Fruit fly (Drosophila melanogaster) whole organism, embryonic: ENCODE results near the gene HP5.

ENCODE experiments used
- Abd-B ChIP-seq: fragments of 200-800 bp; sonication (Bioruptor generic); optimal IDR thresholded peaks from 2 replicates; lab custom pipeline; 2018; ENCODE audit warnings: missing biosample characterization, mild to moderate bottlenecking, missing genetic modification characterization, moderate library complexity
- BEAF-32 ChIP-seq: fragments of 200-800 bp; sonication (Bioruptor generic); optimal IDR thresholded peaks from 3 replicates; lab custom pipeline; 2017; ENCODE audit warnings: missing biosample characterization, missing genetic modification characterization, mild to moderate bottlenecking, moderate library complexity, missing genetic modification reagents
- BtbVII ChIP-seq: fragments of 200-800 bp; sonication (Bioruptor generic); optimal IDR thresholded peaks from 3 replicates; lab custom pipeline; 2017; ENCODE audit warnings: missing biosample characterization, mild to moderate bottlenecking, missing genetic modification characterization
- CG11504 ChIP-seq: fragments of 200-800 bp; sonication (Bioruptor generic); optimal IDR thresholded peaks from 3 replicates; lab custom pipeline; 2019; ENCODE audit warnings: missing biosample characterization, mild to moderate bottlenecking, missing genetic modification characterization, moderate library complexity
- CG11695 ChIP-seq: fragments of 200-800 bp; sonication (Bioruptor generic); IDR thresholded peaks from 3 replicates; pipeline ENCODE4 v1.3.6; 2022; ENCODE audit warnings: missing biosample characterization, missing genetic modification characterization
- CG12219 ChIP-seq: fragments of 200-800 bp; sonication (Bioruptor generic); optimal IDR thresholded peaks from 3 replicates; lab custom pipeline; 2018; ENCODE audit warnings: missing biosample characterization, mild to moderate bottlenecking, missing genetic modification characterization
- CG15011 ChIP-seq: fragments of 200-800 bp; sonication (Bioruptor generic); optimal IDR thresholded peaks from 3 replicates; lab custom pipeline; 2018; ENCODE audit warnings: missing biosample characterization, mild to moderate bottlenecking, missing genetic modification characterization
- CG15073 ChIP-seq: fragments of 200-800 bp; sonication (Bioruptor generic); optimal IDR thresholded peaks from 2 replicates; lab custom pipeline; 2016; ENCODE audit warnings: missing biosample characterization, missing genetic modification characterization
- CG1603 ChIP-seq: fragments of 200-800 bp; sonication (Bioruptor generic); optimal IDR thresholded peaks from 2 replicates; lab custom pipeline; 2019; ENCODE audit warnings: missing biosample characterization, mild to moderate bottlenecking, missing genetic modification characterization, moderate library complexity
- CG16863 ChIP-seq: fragments of 200-800 bp; sonication (Bioruptor generic); optimal IDR thresholded peaks from 3 replicates; lab custom pipeline; 2016; ENCODE audit warnings: missing biosample characterization, missing genetic modification characterization
- CG2116 ChIP-seq: fragments of 200-800 bp; sonication (Bioruptor generic); optimal IDR thresholded peaks from 3 replicates; lab custom pipeline; 2018; ENCODE audit warnings: missing biosample characterization, mild to moderate bottlenecking, missing genetic modification characterization
- CG2678 ChIP-seq: fragments of 200-800 bp; sonication (Bioruptor generic); optimal IDR thresholded peaks from 3 replicates; lab custom pipeline; 2019; ENCODE audit warnings: missing biosample characterization, mild to moderate bottlenecking, missing genetic modification characterization, moderate library complexity
- CG33213 ChIP-seq: fragments of 200-800 bp; sonication (Bioruptor generic); optimal IDR thresholded peaks from 3 replicates; lab custom pipeline; 2016; ENCODE audit warnings: missing biosample characterization, missing genetic modification characterization
- CG43689 ChIP-seq: fragments of 200-800 bp; sonication (Bioruptor generic); IDR thresholded peaks from 2 replicates; pipeline ENCODE4 v1.3.6; 2022; ENCODE audit warnings: missing biosample characterization, missing genetic modification characterization
- CG7839 ChIP-seq: fragments of 200-800 bp; sonication (Bioruptor generic); optimal IDR thresholded peaks from 3 replicates; lab custom pipeline; 2018; ENCODE audit warnings: missing biosample characterization, mild to moderate bottlenecking, missing genetic modification characterization, moderate library complexity
- CG8765 ChIP-seq: fragments of 200-800 bp; sonication (Bioruptor generic); IDR thresholded peaks from 2 replicates; pipeline ENCODE4 v1.3.6; 2022; ENCODE audit warnings: missing biosample characterization, missing genetic modification characterization
- CG9437 ChIP-seq: fragments of 200-800 bp; sonication (Bioruptor generic); optimal IDR thresholded peaks from 2 replicates; lab custom pipeline; 2018; ENCODE audit warnings: missing biosample characterization, mild to moderate bottlenecking, missing genetic modification characterization
- CG9817 ChIP-seq: fragments of 200-800 bp; sonication (Bioruptor generic); optimal IDR thresholded peaks from 2 replicates; lab custom pipeline; 2018; ENCODE audit warnings: missing biosample characterization, mild to moderate bottlenecking, missing genetic modification characterization, moderate library complexity
- Fer2 ChIP-seq: fragments of 200-800 bp; sonication (Bioruptor generic); optimal IDR thresholded peaks from 2 replicates; lab custom pipeline; 2018; ENCODE audit warnings: missing biosample characterization, mild to moderate bottlenecking, missing genetic modification characterization, moderate library complexity
- HLH3B ChIP-seq: fragments of 200-800 bp; sonication (Bioruptor generic); IDR thresholded peaks from 2 replicates; pipeline ENCODE4 v1.3.6; 2022; ENCODE audit warnings: missing biosample characterization, missing genetic modification characterization
- Hey ChIP-seq: fragments of 200-800 bp; sonication (Bioruptor generic); optimal IDR thresholded peaks from 3 replicates; lab custom pipeline; 2018; ENCODE audit warnings: missing biosample characterization, mild to moderate bottlenecking, missing genetic modification characterization
- Jarid2 ChIP-seq: fragments of 200-800 bp; sonication (Bioruptor generic); optimal IDR thresholded peaks from 3 replicates; lab custom pipeline; 2017; ENCODE audit warnings: mild to moderate bottlenecking, missing biosample characterization, missing genetic modification reagents, missing genetic modification characterization
- Med ChIP-seq: fragments of 200-800 bp; sonication (Bioruptor generic); peaks from one replicate; lab custom pipeline; 2016; ENCODE audit warnings: missing biosample characterization, missing genetic modification characterization, mild to moderate bottlenecking, inconsistent platforms, moderate library complexity
- NFAT ChIP-seq: fragments of 200-800 bp; sonication (Bioruptor generic); IDR thresholded peaks from 2 replicates; pipeline ENCODE4 v1.3.6; 2022; ENCODE audit warnings: missing biosample characterization, missing genetic modification characterization
- NK7.1 ChIP-seq: fragments of 200-800 bp; sonication (Bioruptor generic); optimal IDR thresholded peaks from 3 replicates; lab custom pipeline; 2016; ENCODE audit warnings: missing biosample characterization, missing genetic modification characterization
- Nf-YC ChIP-seq: fragments of 200-800 bp; optimal IDR thresholded peaks from 3 replicates; lab custom pipeline; 2019; ENCODE audit warnings: missing biosample characterization, mild to moderate bottlenecking, missing genetic modification characterization, moderate library complexity
- PHDP ChIP-seq: fragments of 200-800 bp; sonication (Bioruptor generic); optimal IDR thresholded peaks from 3 replicates; lab custom pipeline; 2018; ENCODE audit warnings: missing biosample characterization, mild to moderate bottlenecking, missing genetic modification characterization, moderate library complexity
- Ptx1 ChIP-seq: fragments of 200-800 bp; sonication (Bioruptor generic); IDR thresholded peaks from 2 replicates; pipeline ENCODE4 v1.3.6; 2022; ENCODE audit warnings: missing biosample characterization, missing genetic modification characterization
- Rfx ChIP-seq: fragments of 200-800 bp; sonication (Bioruptor generic); IDR thresholded peaks from 2 replicates; pipeline ENCODE4 v1.3.6; 2022; ENCODE audit warnings: missing biosample characterization, missing genetic modification characterization
- Six4 ChIP-seq: fragments of 200-800 bp; sonication (Bioruptor generic); optimal IDR thresholded peaks from 2 replicates; lab custom pipeline; 2016; ENCODE audit warnings: missing biosample characterization, missing genetic modification characterization
- Sry-β ChIP-seq: fragments of 200-800 bp; sonication (Bioruptor generic); optimal IDR thresholded peaks from 2 replicates; lab custom pipeline; 2018; ENCODE audit warnings: missing biosample characterization, mild to moderate bottlenecking, missing genetic modification characterization, moderate library complexity
- Vsx1 ChIP-seq: fragments of 200-800 bp; sonication (Bioruptor generic); optimal IDR thresholded peaks from 2 replicates; lab custom pipeline; 2017; ENCODE audit warnings: missing biosample characterization, mild to moderate bottlenecking, missing genetic modification characterization, missing genetic modification reagents
- chinmo ChIP-seq: fragments of 200-800 bp; sonication (Bioruptor generic); IDR thresholded peaks from 4 replicates; pipeline ENCODE4 v1.3.6; 2022; ENCODE audit warnings: missing biosample characterization, missing genetic modification characterization; ENCODE audit not compliant: partially characterized antibody
- ci ChIP-seq: fragments of 200-800 bp; sonication (Bioruptor generic); IDR thresholded peaks from 3 replicates; pipeline ENCODE4 v1.3.6; 2022; ENCODE audit warnings: missing biosample characterization, missing genetic modification characterization
- crol ChIP-seq: fragments of 200-800 bp; sonication (Bioruptor generic); IDR thresholded peaks from 2 replicates; pipeline ENCODE4 v1.3.6; 2022; ENCODE audit warnings: missing biosample characterization, missing genetic modification characterization
- dan ChIP-seq: fragments of 200-800 bp; sonication (Bioruptor generic); IDR thresholded peaks from 2 replicates; pipeline ENCODE4 v1.3.6; 2022; ENCODE audit warnings: missing biosample characterization, missing genetic modification characterization
- ewg ChIP-seq: fragments of 200-800 bp; sonication (Bioruptor generic); optimal IDR thresholded peaks from 3 replicates; lab custom pipeline; 2017; ENCODE audit warnings: mild to moderate bottlenecking, missing biosample characterization, missing genetic modification reagents, missing genetic modification characterization
- gem ChIP-seq: fragments of 200-800 bp; sonication (Bioruptor generic); optimal IDR thresholded peaks from 2 replicates; lab custom pipeline; 2019; ENCODE audit warnings: missing biosample characterization, mild to moderate bottlenecking, missing genetic modification characterization, moderate library complexity
- grn ChIP-seq: fragments of 200-800 bp; sonication (Bioruptor generic); optimal IDR thresholded peaks from 3 replicates; lab custom pipeline; 2017; ENCODE audit warnings: missing biosample characterization, missing genetic modification characterization
- mirr ChIP-seq: fragments of 200-800 bp; sonication (Bioruptor generic); optimal IDR thresholded peaks from 3 replicates; lab custom pipeline; 2018; ENCODE audit warnings: missing biosample characterization, mild to moderate bottlenecking, missing genetic modification characterization
- rib ChIP-seq: fragments of 200-800 bp; sonication (Bioruptor generic); IDR thresholded peaks from 2 replicates; pipeline ENCODE4 v1.3.6; 2022; ENCODE audit warnings: missing biosample characterization, missing genetic modification characterization
- row ChIP-seq: fragments of 200-800 bp; sonication (Bioruptor generic); IDR thresholded peaks from 3 replicates; pipeline ENCODE4 v1.3.6; 2022; ENCODE audit warnings: missing biosample characterization, missing genetic modification characterization
- salm ChIP-seq: fragments of 200-800 bp; sonication (Bioruptor generic); optimal IDR thresholded peaks from 2 replicates; lab custom pipeline; 2018; ENCODE audit warnings: missing biosample characterization, mild to moderate bottlenecking, missing genetic modification characterization
- sens ChIP-seq: fragments of 200-800 bp; sonication (Bioruptor generic); peaks from one replicate; lab custom pipeline; 2016; ENCODE audit warnings: missing biosample characterization, missing genetic modification characterization
- toy ChIP-seq: fragments of 200-800 bp; sonication (Bioruptor generic); IDR thresholded peaks from 2 replicates; pipeline ENCODE4 v1.3.6; 2022; ENCODE audit warnings: missing biosample characterization, missing genetic modification characterization
- trem ChIP-seq: fragments of 200-800 bp; optimal IDR thresholded peaks from 3 replicates; lab custom pipeline; 2019; ENCODE audit warnings: missing biosample characterization, mild to moderate bottlenecking, missing genetic modification characterization, moderate library complexity
- tup ChIP-seq: fragments of 200-800 bp; sonication (Bioruptor generic); optimal IDR thresholded peaks from 2 replicates; lab custom pipeline; 2016; ENCODE audit warnings: missing biosample characterization, mild to moderate bottlenecking, missing genetic modification characterization, moderate library complexity

HP5 gene

dm6 chrX:11422071-11422470 is 32.5 kb upstream of the HP5 start:
- TF ChIP-seq CG9437 (GFP tag; lab: Kevin White, UChicago) = peak; percentile 0
- TF ChIP-seq Ptx1 (GFP tag; lab: Robert Waterston, UW) = 0 out of 2 replicates have a peak, but pooled peaks have one; percentile 14
- 0 out of 2 replicates have a peak, but pooled peaks have one; percentile 7 for TF ChIP-seq NFAT
- no peak for TF ChIP-seq grn (GFP tag; lab: Kevin White, UChicago)
- TF ChIP-seq CG2678 (tag; lab: Kevin White, UChicago) = peak; percentile 23
- TF ChIP-seq sens (GFP tag; lab: Kevin White, UChicago) = peak; percentile 1
- TF ChIP-seq Abd-B (GFP tag; lab: Kevin White, UChicago) = peak; percentile 18
- TF ChIP-seq CG7839 (tag; lab: Kevin White, UChicago) = peak; percentile 4
- TF ChIP-seq CG11504 = peak; percentile 16
- no peak for TF ChIP-seq Sry-β
- no peak for TF ChIP-seq Vsx1 (GFP tag; lab: Kevin White, UChicago)
- peak; percentile 37; the same call in 1 of the 2 replicates for TF ChIP-seq Rfx (GFP tag; lab: Robert Waterston, UW)

dm6 chrX:11422532-11422931 is 32.1 kb upstream of the HP5 start, which contains the start of gene Gs2:
Gene Gs2, plus strand, starts transcription at chrX:11422832.
- no peak for TF ChIP-seq CG33213 (GFP tag; lab: Kevin White, UChicago)
- peak; percentile 38 for TF ChIP-seq Med (GFP tag; lab: Kevin White, UChicago)
- no peak for TF ChIP-seq CG15073 (GFP tag; lab: Kevin White, UChicago)
- no peak for TF ChIP-seq chinmo (GFP tag; lab: Robert Waterston, UW)

DNA sequence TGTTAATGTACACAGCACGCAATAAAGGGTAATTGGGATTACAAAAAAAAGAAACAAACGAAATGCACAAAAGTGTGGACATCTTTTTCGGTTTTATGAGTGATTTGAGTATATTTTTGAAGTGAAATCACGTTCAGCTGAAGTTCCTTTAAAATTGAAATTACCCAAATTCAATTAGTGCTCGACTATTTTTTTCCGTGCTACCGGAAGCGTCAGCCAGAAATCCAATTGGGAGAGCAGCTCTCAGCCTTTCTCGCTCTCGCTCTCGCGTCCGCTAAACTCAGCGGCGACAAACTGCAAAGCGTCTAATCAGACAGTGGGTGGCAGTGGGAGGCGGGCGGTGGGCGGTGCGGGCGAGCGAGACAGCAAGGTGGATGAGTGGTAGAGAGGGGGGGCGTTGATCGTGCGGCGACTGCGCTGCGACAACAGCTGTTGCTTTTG is 31.3 kb upstream of the HP5 start:
- TF ChIP-seq tup (GFP tag; lab: Kevin White, UChicago) = peak; percentile 74
- peak; percentile 65 for TF ChIP-seq Jarid2 (GFP tag; lab: Kevin White, UChicago)
- peak; percentile 85 for TF ChIP-seq CG43689
- TF ChIP-seq toy (GFP tag; lab: Robert Waterston, UW) = peak; percentile 57; the same call in 1 of the 2 replicates
- peak; percentile 93 for TF ChIP-seq ci (GFP tag; lab: Robert Waterston, UW)
- peak; percentile 83 for TF ChIP-seq CG16863 (GFP tag; lab: Kevin White, UChicago)
- TF ChIP-seq trem (tag; lab: Kevin White, UChicago) = peak; percentile 53
- peak; percentile 94 for TF ChIP-seq PHDP
- TF ChIP-seq crol = peak; percentile 98
- TF ChIP-seq CG11695 = peak; percentile 91
- TF ChIP-seq CG15011 (GFP tag; lab: Kevin White, UChicago) = peak; percentile 84
- TF ChIP-seq rib (GFP tag; lab: Robert Waterston, UW) = peak; percentile 79; the same call in 1 of the 2 replicates
- peak; percentile 84 for TF ChIP-seq Six4 (GFP tag; lab: Kevin White, UChicago)
- TF ChIP-seq HLH3B (GFP tag; lab: Robert Waterston, UW) = peak; percentile 88
- TF ChIP-seq row (GFP tag; lab: Robert Waterston, UW) = peak; percentile 95
- peak; percentile 58 for TF ChIP-seq Hey
- peak; percentile 92 for TF ChIP-seq BtbVII (GFP tag; lab: Kevin White, UChicago)
- peak; percentile 88; the same call in 1 of the 2 replicates for TF ChIP-seq CG8765 (GFP tag; lab: Robert Waterston, UW)
- TF ChIP-seq NK7.1 (GFP tag; lab: Kevin White, UChicago) = peak; percentile 88
- TF ChIP-seq Fer2 = peak; percentile 73
- TF ChIP-seq ewg (GFP tag; lab: Kevin White, UChicago) = peak; percentile 70
- peak; percentile 53 for TF ChIP-seq CG2116 (GFP tag; lab: Kevin White, UChicago)
- TF ChIP-seq CG12219 (GFP tag; lab: Kevin White, UChicago) = peak; percentile 90
- TF ChIP-seq salm = peak; percentile 80
- TF ChIP-seq gem (tag; lab: Kevin White, UChicago) = peak; percentile 94
- TF ChIP-seq mirr (GFP tag; lab: Kevin White, UChicago) = peak; percentile 63
- peak; percentile 91 for TF ChIP-seq CG33213 (GFP tag; lab: Kevin White, UChicago)
- TF ChIP-seq Nf-YC = peak; percentile 70
- TF ChIP-seq CG1603 (tag; lab: Kevin White, UChicago) = peak; percentile 89
- peak; percentile 85 for TF ChIP-seq CG9817 (tag; lab: Kevin White, UChicago)
- no peak for TF ChIP-seq BEAF-32
- no peak for TF ChIP-seq dan (GFP tag; lab: Robert Waterston, UW)
